Worm (Caenorhabditis elegans): Measurements from ENCODE around the gene fbxb-13.

DNA sequence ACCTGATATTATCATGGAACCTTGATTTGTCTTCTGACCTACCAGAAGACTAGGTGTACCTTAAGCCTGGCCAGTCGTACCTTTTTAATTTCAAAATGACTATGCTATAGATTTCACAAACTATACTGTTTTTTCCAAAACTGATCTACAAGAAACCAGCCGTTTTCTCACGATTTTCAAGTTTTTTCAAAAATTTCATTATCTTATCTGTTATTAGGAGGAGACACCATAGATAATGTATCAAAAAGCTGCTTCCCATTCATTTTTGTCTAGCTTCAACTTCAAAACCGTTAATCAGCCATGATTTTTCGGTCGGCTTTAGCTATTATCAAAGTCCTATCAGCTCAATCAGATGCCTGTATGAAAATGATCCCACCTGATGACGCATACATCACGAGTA lies 45.5 kb upstream of the fbxb-13 start, which contains the start of gene F36H5.12:
- TF ChIP-seq him-1 (tag; optimal IDR thresholded peaks at IDR 0.05) (no peak), W03F9.2 (tag; optimal IDR thresholded peaks at IDR 0.05) (no peak), dao-5 (tag; optimal IDR thresholded peaks at IDR 0.05) (no peak)
